Worm (Caenorhabditis elegans) whole organism, mixed stage, embryonic: Measurements from ENCODE around the gene K06B4.4.

Source experiments
- blmp-1 ChIP-seq: fragments of 150-350 bp; optimal IDR thresholded peaks from 2 replicates; lab custom pipeline; 2014; ENCODE audit warnings: missing biosample characterization, missing genetic modification characterization
- ceh-39 ChIP-seq: fragments of 150-350 bp; optimal IDR thresholded peaks from 2 replicates; lab custom pipeline; 2014; ENCODE audit warnings: missing biosample characterization, missing genetic modification characterization
- ceh-43 ChIP-seq: fragments of 200-800 bp; sonication (Bioruptor generic); optimal IDR thresholded peaks from 2 replicates; lab custom pipeline; 2018; ENCODE audit warnings: mild to moderate bottlenecking, missing genetic modification characterization, moderate library complexity, missing compliant biosample characterization
- ces-1 ChIP-seq: fragments of 150-350 bp; optimal IDR thresholded peaks from 2 replicates; lab custom pipeline; 2014; ENCODE audit warnings: missing biosample characterization, missing genetic modification reagents, missing genetic modification characterization
- elt-1 ChIP-seq: sonication (generic microtip); optimal IDR thresholded peaks from 2 replicates; lab custom pipeline; 2017; ENCODE audit warnings: missing genetic modification characterization, mild to moderate bottlenecking, missing compliant biosample characterization, antibody characterized with exemption, moderate library complexity, borderline replicate concordance; ENCODE audit not compliant: insufficient read depth
- elt-3 ChIP-seq: fragments of 150-350 bp; optimal IDR thresholded peaks from 2 replicates; lab custom pipeline; 2014; ENCODE audit warnings: missing biosample characterization, missing genetic modification characterization
- ham-2 ChIP-seq: fragments of 200-800 bp; sonication (Bioruptor generic); optimal IDR thresholded peaks from 2 replicates; lab custom pipeline; 2018; ENCODE audit warnings: mild to moderate bottlenecking, missing genetic modification characterization, missing compliant biosample characterization
- mab-5 ChIP-seq: fragments of 150-350 bp; optimal IDR thresholded peaks from 2 replicates; lab custom pipeline; 2014; ENCODE audit warnings: missing biosample characterization, missing genetic modification characterization
- pha-4 ChIP-seq: fragments of 150-350 bp; optimal IDR thresholded peaks from 2 replicates; lab custom pipeline; 2018; ENCODE audit warnings: missing biosample characterization, missing genetic modification reagents, missing genetic modification characterization
- snpc-4 ChIP-seq: fragments of 150-350 bp; optimal IDR thresholded peaks from 2 replicates; lab custom pipeline; 2014; ENCODE audit warnings: missing biosample characterization, missing genetic modification characterization
- sptf-1 ChIP-seq: sonication (generic microtip); optimal IDR thresholded peaks from 2 replicates; lab custom pipeline; 2017; ENCODE audit warnings: mild to moderate bottlenecking, missing genetic modification characterization, moderate library complexity, missing compliant biosample characterization
- unc-39 ChIP-seq: fragments of 150-350 bp; optimal IDR thresholded peaks from 2 replicates; lab custom pipeline; 2014; ENCODE audit warnings: missing biosample characterization, missing genetic modification characterization
- zip-8 ChIP-seq: fragments of 150-350 bp; optimal IDR thresholded peaks from 2 replicates; lab custom pipeline; 2014; ENCODE audit warnings: missing biosample characterization, missing genetic modification characterization
- ztf-11 ChIP-seq: fragments of 150-350 bp; optimal IDR thresholded peaks from 2 replicates; lab custom pipeline; 2014; ENCODE audit warnings: missing biosample characterization, missing genetic modification characterization

DNA sequence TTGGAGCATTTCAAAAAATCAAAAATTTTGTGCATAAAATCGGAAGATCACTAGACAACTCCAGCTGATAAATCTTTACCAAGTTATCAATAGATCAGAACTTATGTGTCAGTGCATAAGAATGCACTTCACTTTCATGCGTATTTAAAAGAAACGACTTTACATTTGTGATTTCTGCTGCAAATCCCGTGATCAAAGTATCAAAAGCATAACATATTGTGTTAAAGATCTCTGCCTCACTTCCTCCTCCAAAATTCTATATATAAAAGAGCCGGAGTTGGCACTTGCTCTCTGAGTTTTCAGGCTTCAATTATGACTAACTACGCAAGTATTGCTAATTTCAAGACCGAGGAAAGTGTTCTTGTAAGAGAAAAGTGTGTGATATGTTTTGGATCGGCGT lies 24.7 kb downstream of the K06B4.4 start, which contains the start of gene nhr-198:
- TF ChIP-seq mab-5 (tag; lab: Kevin White, UChicago) = no peak
- no peak for TF ChIP-seq sptf-1 (tag; lab: Kevin White, UChicago)
- TF ChIP-seq ceh-43 (GFP tag; lab: Kevin White, UChicago) = no peak
- no peak for TF ChIP-seq elt-1 (tag; lab: Kevin White, UChicago)
- TF ChIP-seq snpc-4 (tag; lab: Kevin White, UChicago) = no peak
- no peak for TF ChIP-seq blmp-1 (tag; lab: Kevin White, UChicago)
- no peak for TF ChIP-seq pha-4 (tag; lab: Kevin White, UChicago)
- no peak for TF ChIP-seq elt-3 (tag; lab: Kevin White, UChicago)
- TF ChIP-seq unc-39 (tag; lab: Kevin White, UChicago) = no peak
- no peak for TF ChIP-seq zip-8
- no peak for TF ChIP-seq ztf-11 (tag; lab: Kevin White, UChicago)
- no peak for TF ChIP-seq ces-1
- no peak for TF ChIP-seq ceh-39
- no peak for TF ChIP-seq ham-2 (GFP tag; lab: Kevin White, UChicago)
